Fruit fly (Drosophila melanogaster): ENCODE measurements around the gene CG15042.

Gene CG15042

dm6 chrX:18524594-18525266, 3.3 kb downstream of the CG15042 start:
- no peak for TF ChIP-seq CG8319 (GFP tag; optimal IDR thresholded peaks at IDR 0.05)
- TF ChIP-seq fd59A (GFP tag; optimal IDR thresholded peaks at IDR 0.05), result peak; percentile 40
- peak; percentile 58 for TF ChIP-seq CG6808 (GFP tag; optimal IDR thresholded peaks at IDR 0.05)
- no peak for TF ChIP-seq CG7368 (GFP tag; optimal IDR thresholded peaks at IDR 0.05)
- TF ChIP-seq CG10669 (GFP tag; optimal IDR thresholded peaks at IDR 0.05), result peak; percentile 50
- no peak for TF ChIP-seq Lpt (GFP tag; optimal IDR thresholded peaks at IDR 0.05)
- TF ChIP-seq CG11762 (GFP tag; optimal IDR thresholded peaks at IDR 0.05; ENCODE audit: insufficient read depth), result no peak
- peak; percentile 47 for TF ChIP-seq pdm3 (GFP tag; optimal IDR thresholded peaks at IDR 0.05)
- peak; percentile 41; the same call in 2 of the 3 replicates for TF ChIP-seq CG8119 (GFP tag; IDR thresholded peaks at IDR 0.05)
- TF ChIP-seq OdsH (GFP tag; optimal IDR thresholded peaks at IDR 0.05), result peak; percentile 37
- TF ChIP-seq Blimp-1 (GFP tag; optimal IDR thresholded peaks at IDR 0.05), result no peak
- peak; percentile 4 for TF ChIP-seq cyc (GFP tag; optimal IDR thresholded peaks at IDR 0.05)
- TF ChIP-seq Gug (GFP tag; IDR thresholded peaks at IDR 0.05), result no peak
- TF ChIP-seq dsx (GFP tag; optimal IDR thresholded peaks at IDR 0.05; ENCODE audit: poor library complexity, severe bottlenecking), result peak; percentile 29
- peak; percentile 21 for TF ChIP-seq CG8632 (GFP tag; optimal IDR thresholded peaks at IDR 0.05)
- peak; percentile 52 for TF ChIP-seq net (GFP tag; optimal IDR thresholded peaks at IDR 0.05)
- no peak for TF ChIP-seq dac (GFP tag; optimal IDR thresholded peaks at IDR 0.05)
- TF ChIP-seq Eip75B (GFP tag; optimal IDR thresholded peaks at IDR 0.05), result peak; percentile 51
- TF ChIP-seq CG6163 (GFP tag; IDR thresholded peaks at IDR 0.05), result no peak
- TF ChIP-seq CG9139 (GFP tag; optimal IDR thresholded peaks at IDR 0.05), result no peak
- TF ChIP-seq spab (GFP tag; optimal IDR thresholded peaks at IDR 0.05), result peak; percentile 58
- TF ChIP-seq achi (GFP tag; optimal IDR thresholded peaks at IDR 0.05), result peak; percentile 33
- TF ChIP-seq CG34406 (GFP tag; optimal IDR thresholded peaks at IDR 0.05), result peak; percentile 23
- TF ChIP-seq CG11294 (GFP tag; IDR thresholded peaks at IDR 0.05), result no peak
- TF ChIP-seq Eip93F (GFP tag; optimal IDR thresholded peaks at IDR 0.05), result no peak
- peak; percentile 41 for TF ChIP-seq Met (GFP tag; optimal IDR thresholded peaks at IDR 0.05)
- TF ChIP-seq CG6276 (GFP tag; optimal IDR thresholded peaks at IDR 0.05), result peak; percentile 49
- no peak for TF ChIP-seq CG1621 (tag; optimal IDR thresholded peaks at IDR 0.05)
- peak; percentile 41 for TF ChIP-seq esn (GFP tag; optimal IDR thresholded peaks at IDR 0.05)
- no peak for TF ChIP-seq CG4318 (GFP tag; optimal IDR thresholded peaks at IDR 0.05)
- no peak for TF ChIP-seq vri (GFP tag; optimal IDR thresholded peaks at IDR 0.05)
- TF ChIP-seq salr (GFP tag; optimal IDR thresholded peaks at IDR 0.05), result peak in 1 of 2 experiments; percentile 37
- TF ChIP-seq CG6854 (GFP tag; optimal IDR thresholded peaks at IDR 0.05), result no peak
- no peak for TF ChIP-seq eg (GFP tag; IDR thresholded peaks at IDR 0.05)
- TF ChIP-seq CG31627 (GFP tag; optimal IDR thresholded peaks at IDR 0.05), result peak; percentile 5
- peak; percentile 9 for TF ChIP-seq Smox (GFP tag; optimal IDR thresholded peaks at IDR 0.05)
- peak; percentile 65 for TF ChIP-seq CG32006 (GFP tag; optimal IDR thresholded peaks at IDR 0.05)
- TF ChIP-seq Ets96B (tag; optimal IDR thresholded peaks at IDR 0.05), result peak; percentile 46
- TF ChIP-seq fd85E (GFP tag; optimal IDR thresholded peaks at IDR 0.05), result no peak
- TF ChIP-seq Ets21C (GFP tag; optimal IDR thresholded peaks at IDR 0.05), result no peak
- TF ChIP-seq ss (GFP tag; optimal IDR thresholded peaks at IDR 0.05), result peak; percentile 48 to 62
- TF ChIP-seq Sox15 (GFP tag; optimal IDR thresholded peaks at IDR 0.05), result peak; percentile 14
- TF ChIP-seq CG6792 (GFP tag; optimal IDR thresholded peaks at IDR 0.05), result peak; percentile 23
- TF ChIP-seq Hr38 (GFP tag; optimal IDR thresholded peaks at IDR 0.05), result no peak
- peak; percentile 22 for TF ChIP-seq acj6 (GFP tag; optimal IDR thresholded peaks at IDR 0.05)
- TF ChIP-seq svp (GFP tag), result peak; percentile 77
- TF ChIP-seq CG3032 (tag; optimal IDR thresholded peaks at IDR 0.05), result peak; percentile 49
- TF ChIP-seq Sox14 (GFP tag; optimal IDR thresholded peaks at IDR 0.05), result peak; percentile 27
- peak; percentile 61 for TF ChIP-seq CG15336 (GFP tag; IDR thresholded peaks at IDR 0.05)
- TF ChIP-seq CG11902 (GFP tag; optimal IDR thresholded peaks at IDR 0.05), result no peak
- peak; percentile 34 for TF ChIP-seq CG3919 (GFP tag; optimal IDR thresholded peaks at IDR 0.05)
